Fruit fly (Drosophila melanogaster): ENCODE measurements around the gene CG33169.

The CG33169 gene

DNA sequence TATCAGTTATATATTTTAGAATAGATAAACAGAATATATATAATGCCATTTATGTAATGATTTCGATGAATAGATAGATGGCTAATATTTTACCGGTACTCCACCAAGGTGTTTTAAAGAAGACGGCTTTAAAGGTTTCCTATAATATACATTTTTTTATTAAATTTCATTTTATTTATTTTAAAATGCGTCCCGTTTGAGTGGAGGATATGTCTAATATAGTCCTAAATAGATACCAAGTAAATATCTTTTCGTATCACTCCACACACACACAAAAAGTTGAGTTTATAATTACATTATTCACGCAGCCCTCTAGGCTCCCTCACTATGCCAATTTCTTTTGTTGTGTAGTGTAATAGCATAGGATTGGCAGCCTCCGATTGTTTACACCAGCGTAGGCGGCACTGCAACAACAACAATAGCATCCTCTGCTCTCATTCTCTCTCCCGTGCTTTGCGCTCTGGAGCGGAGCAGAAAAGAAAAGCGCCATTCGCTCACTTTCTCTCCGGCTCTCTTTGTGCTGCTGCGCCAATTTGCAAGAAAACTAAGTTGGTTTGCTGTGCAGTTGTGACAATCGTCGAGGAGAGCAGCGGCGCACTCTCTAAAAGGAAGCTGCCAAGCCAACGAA lies 46.4 kb downstream of the CG33169 start, which contains the start of gene CG12768 (continued):
- TF ChIP-seq sr (GFP tag; IDR thresholded peaks at IDR 0.05), result peak; percentile 84
- TF ChIP-seq CG17361 (GFP tag; IDR thresholded peaks at IDR 0.05), result peak; percentile 71; the same call in 2 of the 3 replicates
- TF ChIP-seq CG3407 (GFP tag; optimal IDR thresholded peaks at IDR 0.05), result no peak
- peak; percentile 44 for TF ChIP-seq CG7556 (GFP tag; optimal IDR thresholded peaks at IDR 0.05)
- peak; percentile 48 for TF ChIP-seq phol (tag; optimal IDR thresholded peaks at IDR 0.05)
- TF ChIP-seq sc (optimal IDR thresholded peaks at IDR 0.05), result no peak
- TF ChIP-seq sc (GFP tag; optimal IDR thresholded peaks at IDR 0.05), result peak; percentile 9
- TF ChIP-seq CG14441 (GFP tag; IDR thresholded peaks at IDR 0.05), result no peak
- TF ChIP-seq gem (tag; optimal IDR thresholded peaks at IDR 0.05), result peak; percentile 61
- 0 out of 2 replicates have a peak, but pooled peaks have one; percentile 22 for TF ChIP-seq hbn (GFP tag; IDR thresholded peaks at IDR 0.05; ENCODE audit: partially characterized antibody)
- TF ChIP-seq CG15696 (tag; optimal IDR thresholded peaks at IDR 0.05), result peak; percentile 4
- peak; percentile 9 for TF ChIP-seq CG15269 (tag; optimal IDR thresholded peaks at IDR 0.05)
- peak; percentile 26 for TF ChIP-seq CG12391 (tag; optimal IDR thresholded peaks at IDR 0.05)
- TF ChIP-seq Nf-YB (GFP tag; optimal IDR thresholded peaks at IDR 0.05), result peak; percentile 8
- peak; percentile 7 for TF ChIP-seq Usf (GFP tag; optimal IDR thresholded peaks at IDR 0.05)
- TF ChIP-seq nmo (GFP tag; optimal IDR thresholded peaks at IDR 0.05), result peak; percentile 33
- no peak for TF ChIP-seq ash1 (GFP tag; optimal IDR thresholded peaks at IDR 0.05)
- peak; percentile 3 for TF ChIP-seq CG30431 (GFP tag; optimal IDR thresholded peaks at IDR 0.05)
- TF ChIP-seq bsh (GFP tag; optimal IDR thresholded peaks at IDR 0.05), result peak in 1 of 2 experiments; percentile 13
- no peak for TF ChIP-seq NfI (GFP tag; optimal IDR thresholded peaks at IDR 0.05)
- peak; percentile 8 for TF ChIP-seq CG15601 (tag; optimal IDR thresholded peaks at IDR 0.05)
- TF ChIP-seq CG5953 (GFP tag; IDR thresholded peaks at IDR 0.05), result 0 out of 2 replicates have a peak, but pooled peaks have one; percentile 5
- TF ChIP-seq zfh1 (GFP tag; IDR thresholded peaks at IDR 0.05), result 0 out of 3 replicates have a peak, but pooled peaks have one; percentile 15
- TF ChIP-seq sens (GFP tag), result peak; percentile 35
- TF ChIP-seq nerfin-1 (tag; optimal IDR thresholded peaks at IDR 0.05), result no peak
- TF ChIP-seq CG9817 (tag; optimal IDR thresholded peaks at IDR 0.05), result no peak
- peak; percentile 12 for TF ChIP-seq CG18619 (GFP tag; optimal IDR thresholded peaks at IDR 0.05)
- 0 out of 3 replicates have a peak, but pooled peaks have one; percentile 31 for TF ChIP-seq row (GFP tag; IDR thresholded peaks at IDR 0.05)
- peak; percentile 6 for TF ChIP-seq CG1233 (GFP tag; optimal IDR thresholded peaks at IDR 0.05)
- TF ChIP-seq Hmr (GFP tag; optimal IDR thresholded peaks at IDR 0.05), result peak; percentile 38
- 0 out of 3 replicates have a peak, but pooled peaks have one; percentile 24 for TF ChIP-seq dysf (GFP tag; IDR thresholded peaks at IDR 0.05)
- peak; percentile 61 for TF ChIP-seq CG9727 (GFP tag; optimal IDR thresholded peaks at IDR 0.05)
- peak; percentile 69 to 81 for TF ChIP-seq Trl (optimal IDR thresholded peaks at IDR 0.05)
- no peak for TF ChIP-seq Trl (GFP tag; optimal IDR thresholded peaks at IDR 0.05)
- TF ChIP-seq ase (GFP tag; IDR thresholded peaks at IDR 0.05), result 0 out of 3 replicates have a peak, but pooled peaks have one; percentile 6
- no peak for TF ChIP-seq cg (GFP tag; optimal IDR thresholded peaks at IDR 0.05)
- TF ChIP-seq CG10209 (GFP tag; optimal IDR thresholded peaks at IDR 0.05), result peak; percentile 51
- TF ChIP-seq eyg (GFP tag; optimal IDR thresholded peaks at IDR 0.05), result no peak
- TF ChIP-seq ara (GFP tag; IDR thresholded peaks at IDR 0.05), result peak; percentile 37; the same call in 1 of the 2 replicates
- peak; percentile 54 for TF ChIP-seq CG10979 (tag; optimal IDR thresholded peaks at IDR 0.05)
- TF ChIP-seq cas (GFP tag; IDR thresholded peaks at IDR 0.05), result no peak
- TF ChIP-seq CG11504 (tag; optimal IDR thresholded peaks at IDR 0.05), result peak; percentile 9
- peak; percentile 37 for TF ChIP-seq Ets65A (GFP tag)
- peak; percentile 52 for TF ChIP-seq Oli (tag; optimal IDR thresholded peaks at IDR 0.05)
- TF ChIP-seq slbo (GFP tag; IDR thresholded peaks at IDR 0.05), result peak; percentile 32; the same call in 1 of the 2 replicates
- TF ChIP-seq CG1529 (GFP tag; optimal IDR thresholded peaks at IDR 0.05), result peak; percentile 30
- peak; percentile 25 for TF ChIP-seq Sox102F (GFP tag; optimal IDR thresholded peaks at IDR 0.05)
- TF ChIP-seq CG18599 (GFP tag; optimal IDR thresholded peaks at IDR 0.05), result peak; percentile 17
- peak; percentile 23 for TF ChIP-seq CG13424 (tag; optimal IDR thresholded peaks at IDR 0.05)
